Worm (Caenorhabditis elegans): ENCODE results near the gene C14B9.2.

ce11 chrIII:8148751-8149150, 15.3 kb downstream of the C14B9.2 start, which contains the start of gene D2007.2:
- TF ChIP-seq cnd-1 (tag; optimal IDR thresholded peaks at IDR 0.05) (no peak), bed-3 (GFP tag; optimal IDR thresholded peaks at IDR 0.05) (no peak)

Data from whole organism, mixed stage, embryonic.